Worm (Caenorhabditis elegans): ENCODE data around the gene Y58A7A.1.
"Not testable (repeated sequence)": the region's sequence is repeated elsewhere in the genome, so short reads cannot be mapped to it uniquely, and the experiment has no call there.

Gene Y58A7A.1

DNA sequence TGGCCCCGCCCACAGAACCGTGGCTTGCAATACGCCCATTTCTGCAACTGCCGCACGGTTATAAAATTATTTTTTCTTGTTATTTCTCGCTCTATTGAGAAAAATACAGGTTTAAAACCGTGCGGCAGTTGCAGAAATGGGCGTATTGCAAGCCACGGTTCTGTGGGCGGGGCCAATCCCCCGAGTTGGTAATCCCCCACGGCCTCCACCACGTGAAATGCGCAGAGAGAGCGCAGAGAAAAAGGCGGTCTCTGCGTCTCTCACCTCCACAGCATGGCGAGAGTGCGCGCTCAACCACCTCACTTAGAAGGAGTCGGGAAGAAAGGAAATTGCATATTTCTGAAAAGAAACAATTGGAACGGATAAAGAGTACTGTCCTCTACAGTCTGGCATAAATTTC is 22.1 kb downstream of the Y58A7A.1 start:
- peak; percentile 33 for TF ChIP-seq sma-9 (GFP tag; optimal IDR thresholded peaks at IDR 0.05)
- not testable (repeated sequence) for TF ChIP-seq sma-9 (tag; optimal IDR thresholded peaks at IDR 0.05)

DNA sequence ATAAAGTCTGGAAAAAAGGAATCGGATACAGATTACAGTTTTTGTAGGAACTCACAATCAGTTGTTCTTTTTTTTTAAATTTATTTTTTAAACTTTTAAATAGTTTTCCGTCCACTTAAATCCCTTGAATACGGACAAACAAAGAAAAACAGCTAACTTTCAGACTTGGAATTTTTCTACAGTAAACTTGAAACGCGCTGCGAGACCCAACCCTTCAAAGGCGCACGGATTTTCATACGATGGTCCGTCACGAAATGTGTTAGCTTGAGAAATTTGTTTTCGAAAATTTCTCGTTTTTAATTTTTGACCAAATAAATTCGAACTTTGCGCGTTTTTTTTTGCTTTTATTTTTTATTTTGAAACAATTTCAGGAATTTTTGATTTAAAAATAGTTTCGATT is 22.8 kb downstream of the Y58A7A.1 start:
- no peak for TF ChIP-seq F13H6.1 (tag; optimal IDR thresholded peaks at IDR 0.05)
- no peak for TF ChIP-seq lin-11 (tag; optimal IDR thresholded peaks at IDR 0.05)
- no peak for TF ChIP-seq ztf-4 (tag; optimal IDR thresholded peaks at IDR 0.05)
- TF ChIP-seq lsy-2 (tag; optimal IDR thresholded peaks at IDR 0.05): no peak
- TF ChIP-seq nhr-23 (tag; optimal IDR thresholded peaks at IDR 0.05): no peak
- TF ChIP-seq mbf-1 (tag; optimal IDR thresholded peaks at IDR 0.05): no peak
- TF ChIP-seq ceh-16 (tag; optimal IDR thresholded peaks at IDR 0.05): no peak
- no peak for TF ChIP-seq nhr-129 (tag; optimal IDR thresholded peaks at IDR 0.05)
- TF ChIP-seq lin-13 (GFP tag; optimal IDR thresholded peaks at IDR 0.05): no peak
- no peak for TF ChIP-seq unc-62 (GFP tag; optimal IDR thresholded peaks at IDR 0.05)
- no peak for TF ChIP-seq dmd-4 (tag; optimal IDR thresholded peaks at IDR 0.05)
- TF ChIP-seq ZK546.5 (tag; optimal IDR thresholded peaks at IDR 0.05): no peak
- TF ChIP-seq blmp-1 (tag; optimal IDR thresholded peaks at IDR 0.05; ENCODE audit: insufficient read depth): no peak

DNA sequence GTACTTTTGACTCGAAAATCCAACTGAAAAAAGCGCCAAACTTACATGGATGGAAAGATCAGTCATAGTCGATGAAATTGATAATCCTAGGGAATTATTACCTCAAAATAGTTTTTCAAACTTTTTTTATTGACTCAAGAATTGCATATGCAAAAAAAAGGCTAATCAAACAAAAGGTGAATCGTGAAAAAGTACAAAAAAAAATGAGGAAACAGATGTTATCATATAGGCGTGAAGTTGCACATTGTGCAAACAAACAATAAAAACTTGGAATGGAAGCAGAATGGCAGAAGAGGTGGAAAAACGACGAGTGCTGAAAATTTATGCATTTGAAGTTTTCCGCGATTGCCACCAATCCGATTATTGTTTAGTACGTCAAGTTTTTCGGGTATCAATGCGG is 23.2 kb downstream of the Y58A7A.1 start, which contains the start of gene exc-14:
exc-14 (minus strand) TSS at position 101 of the 400 bp plus-strand sequence.
- no peak for TF ChIP-seq R02D3.7 (tag; optimal IDR thresholded peaks at IDR 0.05)
- TF ChIP-seq skn-1 (tag; optimal IDR thresholded peaks at IDR 0.05): no peak
- no peak for TF ChIP-seq sma-3 (GFP tag; optimal IDR thresholded peaks at IDR 0.05)

DNA sequence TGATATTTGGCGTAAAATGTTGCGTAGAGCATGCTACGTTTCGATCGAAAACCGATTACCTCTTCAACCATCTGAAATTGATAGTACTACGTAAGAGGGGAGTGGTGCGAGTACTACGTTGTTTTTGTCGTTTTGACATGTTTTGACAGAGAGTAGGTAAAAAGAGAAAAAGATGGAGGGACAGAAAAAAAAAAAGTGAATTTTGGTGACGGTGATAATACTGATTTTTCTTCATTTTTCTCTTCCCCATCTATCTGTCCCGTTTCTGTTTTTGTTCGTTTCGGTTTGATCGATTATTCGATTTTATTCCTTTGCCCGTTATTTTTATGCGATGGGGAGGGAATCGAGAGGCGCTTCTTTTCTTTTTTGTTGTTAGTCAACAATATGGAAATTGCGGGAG is 28.4 kb downstream of the Y58A7A.1 start, which contains the start of gene K11D12.8:
K11D12.8 (minus strand) TSS at position 77 of the 400 bp plus-strand sequence.
- TF ChIP-seq nhr-25 (tag; optimal IDR thresholded peaks at IDR 0.05) (no peak), nhr-237 (tag; optimal IDR thresholded peaks at IDR 0.05) (no peak), C34F6.9 (tag; optimal IDR thresholded peaks at IDR 0.05) (no peak), R02D3.7 (tag; optimal IDR thresholded peaks at IDR 0.05) (no peak), gmeb-1 (tag; optimal IDR thresholded peaks at IDR 0.05) (no peak), F13H6.1 (tag; optimal IDR thresholded peaks at IDR 0.05) (no peak), aly-2 (tag; optimal IDR thresholded peaks at IDR 0.05) (no peak)

DNA sequence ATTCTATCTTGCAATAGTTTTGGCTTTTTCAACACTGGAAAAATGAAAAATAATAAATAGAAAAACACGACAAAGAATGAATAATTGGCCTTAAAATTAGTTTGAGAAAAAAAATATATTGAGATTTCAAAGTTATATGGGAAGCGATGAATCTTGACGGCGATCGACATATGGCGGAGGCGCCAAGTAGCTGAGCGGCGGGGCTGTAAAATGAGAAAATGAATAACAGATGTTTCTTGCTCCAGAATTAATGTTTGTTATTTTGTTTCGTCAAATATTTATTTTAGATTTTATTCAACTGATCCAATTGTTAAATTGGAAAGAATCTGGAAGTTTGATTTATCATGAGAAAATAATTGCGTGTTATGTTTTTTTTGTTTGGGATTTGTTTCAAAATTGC is 29.8 kb downstream of the Y58A7A.1 start, which contains the start of gene K11D12.11:
K11D12.11 (minus strand) TSS at position 42 of the 400 bp plus-strand sequence.
- TF ChIP-seq C34F6.9 (tag; optimal IDR thresholded peaks at IDR 0.05): no peak
- TF ChIP-seq skn-1 (tag; optimal IDR thresholded peaks at IDR 0.05): no peak
- TF ChIP-seq lin-11 (tag; optimal IDR thresholded peaks at IDR 0.05): no peak
- no peak for TF ChIP-seq fos-1 (tag; optimal IDR thresholded peaks at IDR 0.05)
- no peak for TF ChIP-seq mab-5 (tag; optimal IDR thresholded peaks at IDR 0.05)
- TF ChIP-seq ZK546.5 (tag; optimal IDR thresholded peaks at IDR 0.05): no peak
- no peak for TF ChIP-seq egl-27 (tag; optimal IDR thresholded peaks at IDR 0.05)
- no peak for TF ChIP-seq crh-2 (tag; optimal IDR thresholded peaks at IDR 0.05)
- TF ChIP-seq ztf-4 (tag; optimal IDR thresholded peaks at IDR 0.05): no peak

DNA sequence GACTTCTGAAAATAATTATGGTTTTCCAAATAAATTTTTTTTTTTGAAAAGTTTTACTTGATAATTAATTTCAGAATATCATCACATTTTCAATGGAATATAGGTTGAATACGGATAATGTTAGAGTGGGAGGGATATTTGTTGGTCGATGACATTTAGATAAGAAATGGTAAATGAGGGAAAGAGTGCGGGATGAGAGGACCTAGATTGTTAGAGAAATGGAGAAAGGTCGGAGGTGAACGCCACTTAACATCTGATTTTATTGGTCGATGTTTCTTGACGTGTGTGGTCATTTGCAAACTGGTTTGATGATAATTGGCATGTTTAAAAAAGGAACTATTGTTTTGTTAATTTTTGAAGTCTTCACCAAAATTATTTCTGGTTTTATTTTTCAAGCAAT is 30.9 kb downstream of the Y58A7A.1 start:
- no peak for TF ChIP-seq unc-55 (GFP tag; optimal IDR thresholded peaks at IDR 0.05)
- TF ChIP-seq nhr-25 (tag; optimal IDR thresholded peaks at IDR 0.05): peak; percentile 27

DNA sequence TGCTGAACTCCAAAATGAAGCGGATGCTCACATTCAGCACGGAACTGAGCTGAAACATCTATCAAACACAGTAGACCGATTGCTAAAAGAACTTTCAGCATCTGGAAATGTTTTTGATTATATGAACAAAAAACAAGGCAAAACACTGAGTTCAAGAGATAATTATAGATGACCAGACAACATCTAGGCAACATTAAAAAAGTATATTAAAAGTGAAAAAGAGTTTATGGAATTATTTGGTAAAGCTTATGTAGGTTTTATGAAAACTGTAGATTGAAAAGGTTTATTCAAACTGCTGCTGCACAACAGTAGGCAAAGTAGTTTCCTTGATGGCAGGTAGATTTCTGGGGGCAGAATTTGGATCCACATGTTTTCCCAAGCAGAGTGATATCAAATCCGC is 33.0 kb downstream of the Y58A7A.1 start, which contains the start of gene K11D12.7:
K11D12.7 (minus strand) TSS at position 101 of the 400 bp plus-strand sequence.
- TF ChIP-seq nhr-129 (tag; optimal IDR thresholded peaks at IDR 0.05) (no peak), mdl-1 (tag; optimal IDR thresholded peaks at IDR 0.05) (no peak), sma-9 (GFP tag; optimal IDR thresholded peaks at IDR 0.05) (no peak), sma-9 (tag; optimal IDR thresholded peaks at IDR 0.05) (no peak), lin-11 (tag; optimal IDR thresholded peaks at IDR 0.05) (no peak), snpc-4 (tag; optimal IDR thresholded peaks at IDR 0.05) (no peak), lsy-2 (tag; optimal IDR thresholded peaks at IDR 0.05) (no peak)

All from whole organism, L2 larva.